Worm (Caenorhabditis elegans) whole organism, young adult: ENCODE data around the gene paqr-1.

ENCODE experiments used
- B0035.1 ChIP-seq: sonication (generic microtip); optimal IDR thresholded peaks from 2 replicates; lab custom pipeline; 2016; ENCODE audit warnings: missing genetic modification characterization, mild to moderate bottlenecking, missing compliant biosample characterization, missing genotype, missing genetic modification reagents
- B0336.3 ChIP-seq: fragments of 200-800 bp; sonication (Bioruptor generic); IDR thresholded peaks from 2 replicates; pipeline ENCODE4 v1.3.6; 2022; ENCODE audit warnings: missing genetic modification characterization, missing compliant biosample characterization
- T07F8.4 ChIP-seq: sonication (generic microtip); optimal IDR thresholded peaks from 2 replicates; lab custom pipeline; 2016; ENCODE audit warnings: mild to moderate bottlenecking, missing genetic modification characterization, moderate library complexity, missing compliant biosample characterization
- Y53F4B.3 ChIP-seq: fragments of 200-800 bp; sonication (Bioruptor generic); IDR thresholded peaks from 2 replicates; pipeline ENCODE4 v1.3.6; 2022; ENCODE audit warnings: missing genetic modification reagents, missing genetic modification characterization, missing compliant biosample characterization
- Y53G8AR.9 ChIP-seq: fragments of 200-800 bp; sonication (Bioruptor generic); conservative IDR thresholded peaks from 2 replicates; pipeline ENCODE4 v1.3.6; 2022; ENCODE audit warnings: missing genetic modification reagents, missing genetic modification characterization, missing compliant biosample characterization
- Y95B8A.8 ChIP-seq: fragments of 200-800 bp; sonication (Bioruptor generic); IDR thresholded peaks from 2 replicates; pipeline ENCODE4 v1.3.6; 2022; ENCODE audit warnings: missing genetic modification reagents, missing genetic modification characterization, missing compliant biosample characterization
- ZK185.1 ChIP-seq: sonication (generic microtip); optimal IDR thresholded peaks from 2 replicates; lab custom pipeline; 2016; ENCODE audit warnings: mild to moderate bottlenecking, missing genetic modification characterization, missing compliant biosample characterization; ENCODE audit not compliant: poor library complexity, severe bottlenecking
- atf-7 ChIP-seq: sonication (generic microtip); optimal IDR thresholded peaks from 2 replicates; lab custom pipeline; 2017; ENCODE audit warnings: mild to moderate bottlenecking, missing genetic modification characterization, missing compliant biosample characterization
- attf-5 ChIP-seq: fragments of 200-800 bp; sonication (Bioruptor generic); optimal IDR thresholded peaks from 2 replicates; lab custom pipeline; 2018; ENCODE audit warnings: mild to moderate bottlenecking, missing genetic modification characterization, missing compliant biosample characterization
- cebp-1 ChIP-seq, 2 experiments: fragments of 200-800 bp in 1 of 2; sonication (Bioruptor generic) in 1 of 2; sonication (generic microtip) in 1 of 2; IDR thresholded peaks in 1 of 2; optimal IDR thresholded peaks in 1 of 2; 2 replicates each; pipeline versions ENCODE4 v1.3.6 to Lab custom; 2017 to 2022; ENCODE audit warnings: missing compliant biosample characterization in 2 of 2, missing genetic modification characterization in 2 of 2, mild to moderate bottlenecking in 1 of 2, missing genetic modification reagents in 1 of 2, moderate library complexity in 1 of 2
- ceh-100 ChIP-seq: fragments of 200-800 bp; sonication (Bioruptor generic); IDR thresholded peaks from 2 replicates; pipeline ENCODE4 v1.3.6; 2022; ENCODE audit warnings: missing genetic modification reagents, missing genetic modification characterization, missing compliant biosample characterization
- ceh-58 ChIP-seq: fragments of 200-800 bp; sonication (Bioruptor generic); IDR thresholded peaks from 2 replicates; pipeline ENCODE4 v1.3.6; 2022; ENCODE audit warnings: missing genetic modification characterization, missing compliant biosample characterization
- efl-1 ChIP-seq: fragments of 150-350 bp; optimal IDR thresholded peaks from 2 replicates; lab custom pipeline; 2014; ENCODE audit warnings: missing biosample characterization, missing genetic modification reagents, missing genetic modification characterization
- ekl-4 ChIP-seq: fragments of 200-800 bp; sonication (Bioruptor generic); IDR thresholded peaks from 2 replicates; pipeline ENCODE4 v1.3.6; 2022; ENCODE audit warnings: missing genetic modification reagents, missing genetic modification characterization, missing compliant biosample characterization
- fkh-3 ChIP-seq: sonication (generic microtip); optimal IDR thresholded peaks from 2 replicates; lab custom pipeline; 2016; ENCODE audit warnings: mild to moderate bottlenecking, missing genetic modification characterization, missing compliant biosample characterization
- hmg-1.2 ChIP-seq: fragments of 200-800 bp; sonication (Bioruptor generic); IDR thresholded peaks from 2 replicates; pipeline ENCODE4 v1.3.6; 2022; ENCODE audit warnings: missing genetic modification reagents, missing genetic modification characterization, missing compliant biosample characterization
- hsf-1 ChIP-seq: fragments of 200-800 bp; sonication (Bioruptor generic); IDR thresholded peaks from 2 replicates; pipeline ENCODE4 v1.3.6; 2022; ENCODE audit warnings: missing genetic modification reagents, missing genetic modification characterization, missing compliant biosample characterization
- let-526 ChIP-seq: fragments of 200-800 bp; sonication (Bioruptor generic); IDR thresholded peaks from 2 replicates; pipeline ENCODE4 v1.3.6; 2022; ENCODE audit warnings: missing genetic modification reagents, missing genetic modification characterization, missing compliant biosample characterization
- lin-26 ChIP-seq: fragments of 200-800 bp; sonication (Bioruptor generic); IDR thresholded peaks from 2 replicates; pipeline ENCODE4 v1.3.6; 2022; ENCODE audit warnings: missing genetic modification reagents, missing genetic modification characterization, missing compliant biosample characterization
- lin-35 ChIP-seq, 3 experiments: fragments of 150-350 bp in 2 of 3; sonication (generic microtip) in 1 of 3; optimal IDR thresholded peaks; 2 replicates each; lab custom pipeline; 2014 to 2018; ENCODE audit warnings: missing biosample characterization in 3 of 3, missing genetic modification characterization in 3 of 3, missing genetic modification reagents in 3 of 3
- lsl-1 ChIP-seq: fragments of 200-800 bp; sonication (Bioruptor generic); optimal IDR thresholded peaks from 2 replicates; lab custom pipeline; 2018; ENCODE audit warnings: mild to moderate bottlenecking, missing genetic modification characterization, moderate library complexity, missing compliant biosample characterization
- madf-10 ChIP-seq: sonication (generic microtip); optimal IDR thresholded peaks from 2 replicates; lab custom pipeline; 2016; ENCODE audit warnings: mild to moderate bottlenecking, missing genetic modification characterization, missing compliant biosample characterization
- madf-6 ChIP-seq: fragments of 200-800 bp; sonication (Bioruptor generic); IDR thresholded peaks from 2 replicates; pipeline ENCODE4 v1.3.6; 2022; ENCODE audit warnings: missing genetic modification reagents, missing genetic modification characterization, missing compliant biosample characterization
- nfyb-1 ChIP-seq: fragments of 200-800 bp; sonication (Bioruptor generic); IDR thresholded peaks from 2 replicates; pipeline ENCODE4 v1.3.6; 2022; ENCODE audit warnings: missing genetic modification reagents, missing genetic modification characterization, missing compliant biosample characterization
- nhr-27 ChIP-seq: fragments of 200-800 bp; sonication (Bioruptor generic); optimal IDR thresholded peaks from 2 replicates; lab custom pipeline; 2018; ENCODE audit warnings: mild to moderate bottlenecking, missing genetic modification characterization, moderate library complexity, missing compliant biosample characterization
- nhr-80 ChIP-seq: sonication (generic microtip); optimal IDR thresholded peaks from 2 replicates; lab custom pipeline; 2016; ENCODE audit warnings: missing genetic modification characterization, missing compliant biosample characterization
- nhr-90 ChIP-seq: sonication (generic microtip); optimal IDR thresholded peaks from 2 replicates; lab custom pipeline; 2016; ENCODE audit warnings: missing genotype, mild to moderate bottlenecking, missing genetic modification characterization, missing compliant biosample characterization
- pha-4 ChIP-seq: fragments of 150-350 bp; sonication (generic microtip); optimal IDR thresholded peaks from 2 replicates; lab custom pipeline; 2014; ENCODE audit warnings: missing biosample characterization, missing genetic modification reagents, missing genetic modification characterization
- repo-1 ChIP-seq: sonication (generic microtip); optimal IDR thresholded peaks from 2 replicates; lab custom pipeline; 2017; ENCODE audit warnings: mild to moderate bottlenecking, missing genetic modification characterization, missing compliant biosample characterization
- snpc-4 ChIP-seq, 5 experiments: fragments of 150-350 bp in 1 of 5; sonication (generic microtip) in 4 of 5; optimal IDR thresholded peaks; 2 replicates each; lab custom pipeline; 2014 to 2018; ENCODE audit warnings: missing genetic modification characterization in 5 of 5, missing biosample characterization in 3 of 5, antibody characterized with exemption in 2 of 5, mild to moderate bottlenecking in 2 of 5, missing compliant biosample characterization in 2 of 5, missing genotype in 2 of 5, moderate library complexity in 2 of 5, missing genetic modification reagents in 1 of 5
- tbp1 ChIP-seq: fragments of 200-800 bp; sonication (Bioruptor generic); optimal IDR thresholded peaks from 2 replicates; lab custom pipeline; 2018; ENCODE audit warnings: mild to moderate bottlenecking, missing genetic modification characterization, missing compliant biosample characterization
- ztf-22 ChIP-seq: fragments of 200-800 bp; sonication (Bioruptor generic); optimal IDR thresholded peaks from 2 replicates; lab custom pipeline; 2018; ENCODE audit warnings: mild to moderate bottlenecking, missing genetic modification characterization, moderate library complexity, missing compliant biosample characterization
- ztf-28 ChIP-seq: fragments of 200-800 bp; sonication (Bioruptor generic); IDR thresholded peaks from 2 replicates; pipeline ENCODE4 v1.3.6; 2022; ENCODE audit warnings: missing genetic modification reagents, missing genetic modification characterization, missing compliant biosample characterization

paqr-1 gene

DNA sequence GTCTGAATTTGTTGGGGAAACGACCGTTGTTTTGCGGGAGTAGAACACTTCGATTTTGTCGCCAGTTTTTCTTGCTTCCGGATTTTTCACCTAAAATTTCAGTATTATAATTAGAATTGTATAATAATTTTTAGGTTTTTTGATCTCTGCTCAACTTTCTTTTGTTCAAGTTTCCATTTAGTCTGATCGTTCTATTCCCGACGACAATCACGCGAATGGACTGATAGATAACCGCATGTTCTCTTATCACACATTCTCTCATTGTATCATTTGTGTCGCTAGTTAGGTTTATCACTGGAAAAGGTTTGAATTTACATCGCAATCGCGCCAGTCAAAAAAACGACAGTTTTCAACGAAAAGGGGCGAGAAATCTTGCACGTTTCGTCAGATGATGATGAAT lies 373 bp downstream of the paqr-1 start:
- TF ChIP-seq ekl-4 (GFP tag; lab: Robert Waterston, UW) (0 out of 2 replicates have a peak, but pooled peaks have one; percentile 29), ceh-100 (GFP tag; lab: Robert Waterston, UW) (no peak), Y53F4B.3 (GFP tag; lab: Robert Waterston, UW) (no peak), tbp1 (GFP tag; lab: Kevin White, UChicago) (peak; percentile 25), cebp-1 (GFP tag; IDR thresholded peaks at IDR 0.05; lab: Robert Waterston, UW) (no peak), cebp-1 (tag; optimal IDR thresholded peaks at IDR 0.05; lab: Kevin White, UChicago) (peak; percentile 31), Y95B8A.8 (GFP tag; lab: Robert Waterston, UW) (0 out of 2 replicates have a peak, but pooled peaks have one; percentile 46), nhr-27 (tag; lab: Kevin White, UChicago) (no peak), attf-5 (GFP tag; lab: Kevin White, UChicago) (peak; percentile 1), hsf-1 (GFP tag; lab: Robert Waterston, UW) (no peak), nhr-90 (tag; lab: Kevin White, UChicago) (no peak), pha-4 (tag; lab: Kevin White, UChicago) (peak; percentile 12), atf-7 (tag; lab: Kevin White, UChicago) (peak; percentile 28), B0336.3 (GFP tag; lab: Robert Waterston, UW) (peak; percentile 61; the same call in 1 of the 2 replicates), lsl-1 (GFP tag; lab: Kevin White, UChicago) (no peak), ceh-58 (GFP tag; lab: Robert Waterston, UW) (no peak), lin-26 (no peak), ztf-28 (GFP tag; lab: Robert Waterston, UW) (no peak), let-526 (no peak), B0035.1 (tag; lab: Kevin White, UChicago) (no peak), efl-1 (GFP tag; lab: Kevin White, UChicago) (no peak), nhr-80 (tag; lab: Kevin White, UChicago) (peak; percentile 96), madf-10 (tag; lab: Kevin White, UChicago) (peak; percentile 44)

DNA sequence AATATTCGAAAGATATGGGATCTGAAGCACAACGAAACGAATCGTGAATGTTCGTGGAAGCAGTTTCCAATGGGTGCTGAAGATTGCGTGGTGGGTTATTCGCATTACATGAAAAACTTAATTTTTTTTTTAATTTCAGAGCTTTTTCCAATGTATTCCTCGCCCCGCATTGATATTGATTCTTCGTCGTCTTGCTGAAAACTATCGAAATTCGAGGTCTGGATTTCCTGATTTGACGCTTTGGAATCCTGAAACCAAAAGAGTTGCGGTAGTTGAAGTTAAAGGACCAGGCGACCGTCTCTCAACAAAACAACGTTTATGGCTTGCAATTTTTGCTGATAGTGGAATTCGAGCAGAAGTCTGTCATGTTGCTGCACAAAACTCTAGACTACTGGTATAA lies 3.2 kb downstream of the paqr-1 start:
- TF ChIP-seq Y53G8AR.9 (GFP tag; lab: Robert Waterston, UW) (0 out of 2 replicates have a peak, but pooled peaks have one; percentile 23), hsf-1 (GFP tag; lab: Robert Waterston, UW) (0 out of 2 replicates have a peak, but pooled peaks have one; percentile 10), ztf-22 (GFP tag; lab: Kevin White, UChicago) (peak; percentile 6), repo-1 (tag; lab: Kevin White, UChicago) (peak; percentile 56), T07F8.4 (tag; lab: Kevin White, UChicago) (no peak), nfyb-1 (0 out of 2 replicates have a peak, but pooled peaks have one; percentile 7), hmg-1.2 (GFP tag; lab: Robert Waterston, UW) (0 out of 2 replicates have a peak, but pooled peaks have one; percentile 12), B0336.3 (GFP tag; lab: Robert Waterston, UW) (peak; percentile 48; the same call in 1 of the 2 replicates), fkh-3 (tag; lab: Kevin White, UChicago) (no peak), lin-35 (GFP tag; optimal IDR thresholded peaks at IDR 0.05; lab: Kevin White, UChicago) (no peak), madf-6 (GFP tag; lab: Robert Waterston, UW) (0 out of 2 replicates have a peak, but pooled peaks have one; percentile 29), cebp-1 (GFP tag; IDR thresholded peaks at IDR 0.05; lab: Robert Waterston, UW) (no peak), cebp-1 (tag; optimal IDR thresholded peaks at IDR 0.05; lab: Kevin White, UChicago) (peak; percentile 27), lsl-1 (GFP tag; lab: Kevin White, UChicago) (no peak), ZK185.1 (tag; lab: Kevin White, UChicago) (no peak), Y95B8A.8 (GFP tag; lab: Robert Waterston, UW) (0 out of 2 replicates have a peak, but pooled peaks have one; percentile 22), snpc-4 (GFP tag; optimal IDR thresholded peaks at IDR 0.05; lab: Kevin White, UChicago) (no peak), snpc-4 (tag; optimal IDR thresholded peaks at IDR 0.05; lab: Kevin White, UChicago) (peak in 1 of 4 experiments; percentile 9)
- TF ChIP-seq, all 124 proteins: peak for 11
